Worm (Caenorhabditis elegans): ENCODE measurements around the gene vha-7.

Gene vha-7

DNA sequence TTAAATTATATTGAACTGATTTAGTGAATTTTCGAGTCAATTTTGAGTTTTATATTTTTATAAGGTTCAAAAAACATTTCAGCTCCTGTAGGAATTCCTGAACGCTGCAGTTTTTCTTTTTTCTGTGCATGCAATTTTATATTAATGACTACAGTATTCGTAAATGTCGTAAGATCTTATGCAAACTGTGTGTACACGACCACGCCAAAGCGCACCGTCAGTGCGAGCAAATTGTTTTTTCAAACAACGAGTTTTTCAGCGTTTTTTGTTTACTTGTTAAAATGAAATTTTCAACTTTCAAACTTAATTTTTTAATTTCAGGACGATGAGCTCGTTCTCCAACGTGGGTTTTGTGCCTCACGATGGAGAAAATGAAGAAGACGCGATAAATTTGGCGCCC, at the start of gene vha-7:
vha-7 (plus strand) TSS at position 326 of the 400 bp plus-strand sequence.
- no peak for TF ChIP-seq tra-4 (tag; optimal IDR thresholded peaks at IDR 0.05)
- no peak for TF ChIP-seq hnd-1 (tag; optimal IDR thresholded peaks at IDR 0.05)
- no peak for TF ChIP-seq scrt-1 (GFP tag; IDR thresholded peaks at IDR 0.05)
- no peak for TF ChIP-seq sea-1 (GFP tag; conservative IDR thresholded peaks at IDR 0.05)
- no peak for TF ChIP-seq hmbx-1 (tag; optimal IDR thresholded peaks at IDR 0.05)
- no peak for TF ChIP-seq F13C5.2 (tag; optimal IDR thresholded peaks at IDR 0.05)
- no peak for TF ChIP-seq ceh-13 (GFP tag; optimal IDR thresholded peaks at IDR 0.05)
- no peak for TF ChIP-seq flt-1 (GFP tag; IDR thresholded peaks at IDR 0.05)
- TF ChIP-seq pes-1 (GFP tag; IDR thresholded peaks at IDR 0.05): no peak
- no peak for TF ChIP-seq ets-7 (tag; optimal IDR thresholded peaks at IDR 0.05)
- TF ChIP-seq tbx-11 (GFP tag; IDR thresholded peaks at IDR 0.05): no peak
- no peak for TF ChIP-seq tbx-37 (GFP tag; conservative IDR thresholded peaks at IDR 0.05)
- no peak for TF ChIP-seq B0310.2 (tag; optimal IDR thresholded peaks at IDR 0.05)
- TF ChIP-seq ceh-36 (tag; optimal IDR thresholded peaks at IDR 0.05): no peak
- TF ChIP-seq ama-1 (optimal IDR thresholded peaks at IDR 0.05): no peak
- no peak for TF ChIP-seq aly-1 (tag; optimal IDR thresholded peaks at IDR 0.05)
- no peak for TF ChIP-seq hmg-4 (GFP tag; optimal IDR thresholded peaks at IDR 0.05)

DNA sequence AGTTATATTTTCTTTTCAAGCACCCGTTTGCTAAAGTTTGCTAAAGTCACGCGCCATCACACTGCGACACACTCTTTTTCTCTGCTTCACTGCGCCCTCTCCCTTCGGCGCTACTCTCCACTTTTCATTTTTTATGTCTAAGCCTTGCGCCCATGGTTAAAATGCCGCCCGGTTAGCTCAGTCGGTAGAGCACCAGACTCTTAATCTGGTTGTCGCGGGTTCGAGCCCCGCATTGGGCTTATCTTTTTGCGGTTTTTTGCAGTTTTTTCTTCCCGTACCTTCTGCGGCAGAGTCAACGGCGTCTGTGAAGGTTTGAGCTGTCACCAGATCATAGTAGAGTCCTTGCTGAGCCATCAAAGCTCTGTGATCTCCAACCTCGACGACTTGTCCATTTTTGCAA, 45.7 kb upstream of the vha-7 start:
- peak; percentile 73 for TF ChIP-seq scrt-1 (GFP tag; IDR thresholded peaks at IDR 0.05)
- TF ChIP-seq ceh-13 (GFP tag; optimal IDR thresholded peaks at IDR 0.05): peak; percentile 21
- no peak for TF ChIP-seq ama-1 (optimal IDR thresholded peaks at IDR 0.05)
- TF ChIP-seq sea-1 (GFP tag; conservative IDR thresholded peaks at IDR 0.05): peak; percentile 78
- peak; percentile 19 for TF ChIP-seq ets-7 (tag; optimal IDR thresholded peaks at IDR 0.05)
- peak; percentile 49 for TF ChIP-seq hnd-1 (tag; optimal IDR thresholded peaks at IDR 0.05)
- peak; percentile 48 for TF ChIP-seq F13C5.2 (tag; optimal IDR thresholded peaks at IDR 0.05)
- TF ChIP-seq B0310.2 (tag; optimal IDR thresholded peaks at IDR 0.05): no peak
- TF ChIP-seq tbx-11 (GFP tag; IDR thresholded peaks at IDR 0.05): peak; percentile 83
- peak; percentile 55 for TF ChIP-seq hmg-4 (GFP tag; optimal IDR thresholded peaks at IDR 0.05)
- TF ChIP-seq flt-1 (GFP tag; IDR thresholded peaks at IDR 0.05): peak; percentile 52; the same call in 1 of the 2 replicates
- no peak for TF ChIP-seq hmbx-1 (tag; optimal IDR thresholded peaks at IDR 0.05)
- TF ChIP-seq aly-1 (tag; optimal IDR thresholded peaks at IDR 0.05): no peak
- TF ChIP-seq ceh-36 (tag; optimal IDR thresholded peaks at IDR 0.05): peak; percentile 66
- TF ChIP-seq tbx-37 (GFP tag; conservative IDR thresholded peaks at IDR 0.05): peak; percentile 67

ce11 chrIV:12596960-12597359, 43.3 kb upstream of the vha-7 start:
- no peak for TF ChIP-seq flt-1 (GFP tag; IDR thresholded peaks at IDR 0.05)
- no peak for TF ChIP-seq ama-1 (optimal IDR thresholded peaks at IDR 0.05)
- no peak for TF ChIP-seq tbx-11 (GFP tag; IDR thresholded peaks at IDR 0.05)
- no peak for TF ChIP-seq hmbx-1 (tag; optimal IDR thresholded peaks at IDR 0.05)
- TF ChIP-seq sea-1 (GFP tag; conservative IDR thresholded peaks at IDR 0.05): no peak
- TF ChIP-seq ets-7 (tag; optimal IDR thresholded peaks at IDR 0.05): no peak
- TF ChIP-seq tra-4 (tag; optimal IDR thresholded peaks at IDR 0.05): no peak
- TF ChIP-seq ceh-13 (GFP tag; optimal IDR thresholded peaks at IDR 0.05): no peak
- TF ChIP-seq aly-1 (tag; optimal IDR thresholded peaks at IDR 0.05): no peak

DNA sequence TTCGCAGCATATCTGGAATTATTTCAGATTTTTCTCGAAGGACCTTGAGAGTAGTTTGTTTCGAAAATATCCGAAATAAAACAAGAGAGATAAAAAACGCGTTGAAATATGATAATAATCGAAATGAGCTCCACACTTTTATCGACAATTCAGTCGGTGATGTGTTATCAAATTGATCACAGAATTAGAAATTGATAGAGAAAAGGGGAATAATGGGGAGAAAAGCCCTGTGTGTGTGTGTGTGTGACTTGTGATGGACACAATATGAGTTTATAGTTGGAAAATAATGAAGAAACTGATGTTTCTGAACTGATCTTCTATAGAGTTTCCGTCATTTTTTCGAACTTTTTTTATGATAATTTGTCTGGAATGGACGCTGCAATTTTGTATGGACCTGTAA, 41.1 kb upstream of the vha-7 start, which contains the start of gene pgp-1:
pgp-1 (minus strand) TSS at position 12 of the 400 bp plus-strand sequence.
- TF ChIP-seq F13C5.2 (tag; optimal IDR thresholded peaks at IDR 0.05) (no peak), tbx-11 (GFP tag; IDR thresholded peaks at IDR 0.05) (no peak), scrt-1 (GFP tag; IDR thresholded peaks at IDR 0.05) (no peak), ceh-36 (tag; optimal IDR thresholded peaks at IDR 0.05) (no peak), hmbx-1 (tag; optimal IDR thresholded peaks at IDR 0.05) (no peak), flt-1 (GFP tag; IDR thresholded peaks at IDR 0.05) (no peak), tbx-37 (GFP tag; conservative IDR thresholded peaks at IDR 0.05) (no peak), B0310.2 (tag; optimal IDR thresholded peaks at IDR 0.05) (no peak), hnd-1 (tag; optimal IDR thresholded peaks at IDR 0.05) (no peak), aly-1 (tag; optimal IDR thresholded peaks at IDR 0.05) (no peak), ceh-13 (GFP tag; optimal IDR thresholded peaks at IDR 0.05) (no peak), tra-4 (tag; optimal IDR thresholded peaks at IDR 0.05) (no peak)

ce11 chrIV:12600941-12601340, 39.3 kb upstream of the vha-7 start:
- TF ChIP-seq tra-4 (tag; optimal IDR thresholded peaks at IDR 0.05) (no peak), ceh-36 (tag; optimal IDR thresholded peaks at IDR 0.05) (no peak), aly-1 (tag; optimal IDR thresholded peaks at IDR 0.05) (no peak), scrt-1 (GFP tag; IDR thresholded peaks at IDR 0.05) (no peak), ets-7 (tag; optimal IDR thresholded peaks at IDR 0.05) (no peak), hmg-4 (GFP tag; optimal IDR thresholded peaks at IDR 0.05) (no peak), hnd-1 (tag; optimal IDR thresholded peaks at IDR 0.05) (no peak)

DNA sequence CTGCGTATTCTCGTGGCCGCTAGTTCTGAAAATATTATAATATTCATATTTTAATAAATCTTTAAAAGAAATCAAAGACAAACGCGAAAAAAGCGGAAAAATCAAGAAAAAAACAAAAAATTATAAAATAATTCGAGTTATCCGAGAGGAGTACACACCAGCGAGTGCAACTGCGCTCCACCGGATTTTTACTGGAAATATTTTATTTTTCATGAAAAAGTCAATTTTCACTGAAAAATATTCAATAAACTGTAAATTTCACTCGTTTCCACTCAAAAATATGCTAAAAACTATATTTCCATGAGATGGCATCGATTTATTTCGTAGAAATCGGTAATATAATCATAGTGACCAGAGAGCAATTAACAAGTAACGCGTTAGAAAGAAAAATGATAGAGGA, 34.9 kb upstream of the vha-7 start, which contains the start of gene Y55D9A.2:
Y55D9A.2 (minus strand) TSS at position 31 of the 400 bp plus-strand sequence.
- TF ChIP-seq tbx-37 (GFP tag; conservative IDR thresholded peaks at IDR 0.05) (no peak), aly-1 (tag; optimal IDR thresholded peaks at IDR 0.05) (no peak), F13C5.2 (tag; optimal IDR thresholded peaks at IDR 0.05) (no peak), sea-1 (GFP tag; conservative IDR thresholded peaks at IDR 0.05) (no peak), hmbx-1 (tag; optimal IDR thresholded peaks at IDR 0.05) (peak; percentile 36), hmg-4 (GFP tag; optimal IDR thresholded peaks at IDR 0.05) (no peak), tra-4 (tag; optimal IDR thresholded peaks at IDR 0.05) (no peak), ets-7 (tag; optimal IDR thresholded peaks at IDR 0.05) (no peak)

DNA sequence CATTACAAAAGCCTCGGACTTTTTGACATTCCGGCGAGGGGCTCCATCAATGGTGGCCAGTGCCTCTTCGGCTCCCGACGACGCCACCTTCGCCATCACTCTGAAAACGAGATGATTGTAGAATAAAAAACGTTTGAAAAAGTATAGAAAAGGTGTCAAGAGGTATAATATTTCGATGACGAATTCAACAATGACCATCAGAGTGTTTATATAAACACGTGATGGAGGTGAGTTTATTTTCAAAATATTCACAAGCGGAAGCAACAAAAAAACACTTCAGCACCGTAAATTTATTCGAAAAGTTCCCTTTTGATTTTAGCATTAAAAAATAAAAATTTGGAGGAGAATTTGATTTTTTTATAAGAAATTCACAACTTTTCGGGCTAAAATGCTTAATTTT, 25.6 kb upstream of the vha-7 start, which contains the start of gene efa-6:
efa-6 (minus strand) TSS at position 101 of the 400 bp plus-strand sequence.
- TF ChIP-seq tra-4 (tag; optimal IDR thresholded peaks at IDR 0.05) (no peak), hmg-4 (GFP tag; optimal IDR thresholded peaks at IDR 0.05) (no peak), ama-1 (optimal IDR thresholded peaks at IDR 0.05) (no peak), hnd-1 (tag; optimal IDR thresholded peaks at IDR 0.05) (no peak), pes-1 (GFP tag; IDR thresholded peaks at IDR 0.05) (no peak), sea-1 (GFP tag; conservative IDR thresholded peaks at IDR 0.05) (no peak), ets-7 (tag; optimal IDR thresholded peaks at IDR 0.05) (no peak), tbx-37 (GFP tag; conservative IDR thresholded peaks at IDR 0.05) (no peak)
